Worm (Caenorhabditis elegans) whole organism, L4/young adult: ENCODE measurements around the gene C08B6.11.

Experiments
- W03F9.2 ChIP-seq: fragments of 150-350 bp; optimal IDR thresholded peaks from 2 replicates; lab custom pipeline; 2014; ENCODE audit warnings: missing biosample characterization, missing genetic modification characterization
- dao-5 ChIP-seq: sonication (generic microtip); optimal IDR thresholded peaks from 2 replicates; lab custom pipeline; 2016; ENCODE audit warnings: missing genotype, missing genetic modification characterization, moderate library complexity, missing compliant biosample characterization

- TF ChIP-seq W03F9.2 (tag; lab: Kevin White, UChicago) (no peak), dao-5 (tag; lab: Kevin White, UChicago) (no peak)
Observed at ce11 chrV:10083999-10084468, 23.4 kb upstream of the C08B6.11 start, which contains the start of gene nhr-12.
